Worm (Caenorhabditis elegans): ENCODE results near the gene cln-3.3.

The cln-3.3 gene

DNA sequence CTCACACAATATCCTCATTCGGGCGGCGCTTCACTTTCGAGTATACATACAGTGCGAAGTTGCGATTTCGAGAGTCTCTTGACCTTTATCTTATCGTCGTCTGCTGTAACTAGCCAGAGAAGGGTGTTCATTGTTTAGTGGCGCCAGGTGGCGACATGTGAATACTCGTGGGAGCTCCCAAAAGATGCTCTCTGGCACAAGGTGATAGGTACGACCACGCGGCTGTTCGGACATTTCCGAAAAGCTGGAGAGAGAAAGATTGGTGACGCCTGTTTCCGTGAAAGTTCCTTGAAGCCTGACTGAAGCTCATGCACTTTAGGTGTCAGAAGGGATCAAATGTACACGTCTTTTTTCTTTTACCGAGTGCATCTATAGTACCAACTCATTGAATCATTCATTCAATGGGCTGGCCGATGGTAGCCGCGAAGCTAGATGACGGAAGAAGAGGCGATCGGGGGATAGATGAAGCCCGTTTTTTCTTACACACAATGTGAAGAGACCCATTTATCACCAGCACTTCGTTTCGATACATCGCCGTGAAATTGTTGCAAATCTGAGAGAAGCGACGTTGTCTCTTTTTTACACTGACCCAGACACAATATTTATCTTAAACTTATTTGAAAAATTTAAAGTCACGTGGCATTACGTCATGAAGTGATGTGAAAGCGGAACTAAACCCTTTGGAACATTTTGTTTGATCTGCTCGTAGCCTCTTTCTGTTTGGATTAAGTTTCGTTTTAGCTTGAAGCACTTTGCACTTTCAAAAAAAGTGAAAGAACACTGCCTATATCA, 15.4 kb upstream of the cln-3.3 start:
- no peak for TF ChIP-seq scrt-1 (GFP tag; IDR thresholded peaks at IDR 0.05)
- no peak for TF ChIP-seq hnd-1 (tag; optimal IDR thresholded peaks at IDR 0.05)
- no peak for TF ChIP-seq ceh-13 (GFP tag; optimal IDR thresholded peaks at IDR 0.05)
- TF ChIP-seq ama-1 (optimal IDR thresholded peaks at IDR 0.05): no peak
- TF ChIP-seq pes-1 (GFP tag; IDR thresholded peaks at IDR 0.05): no peak
- no peak for TF ChIP-seq B0310.2 (tag; optimal IDR thresholded peaks at IDR 0.05)
- no peak for TF ChIP-seq tra-4 (tag; optimal IDR thresholded peaks at IDR 0.05)
- no peak for TF ChIP-seq aly-1 (tag; optimal IDR thresholded peaks at IDR 0.05)
- TF ChIP-seq F13C5.2 (tag; optimal IDR thresholded peaks at IDR 0.05): no peak
- no peak for TF ChIP-seq tbx-37 (GFP tag; conservative IDR thresholded peaks at IDR 0.05)
- TF ChIP-seq hmg-4 (GFP tag; optimal IDR thresholded peaks at IDR 0.05): no peak
- TF ChIP-seq ets-7 (tag; optimal IDR thresholded peaks at IDR 0.05): no peak
- TF ChIP-seq tbx-11 (GFP tag; IDR thresholded peaks at IDR 0.05): no peak
- no peak for TF ChIP-seq ceh-36 (tag; optimal IDR thresholded peaks at IDR 0.05)

DNA sequence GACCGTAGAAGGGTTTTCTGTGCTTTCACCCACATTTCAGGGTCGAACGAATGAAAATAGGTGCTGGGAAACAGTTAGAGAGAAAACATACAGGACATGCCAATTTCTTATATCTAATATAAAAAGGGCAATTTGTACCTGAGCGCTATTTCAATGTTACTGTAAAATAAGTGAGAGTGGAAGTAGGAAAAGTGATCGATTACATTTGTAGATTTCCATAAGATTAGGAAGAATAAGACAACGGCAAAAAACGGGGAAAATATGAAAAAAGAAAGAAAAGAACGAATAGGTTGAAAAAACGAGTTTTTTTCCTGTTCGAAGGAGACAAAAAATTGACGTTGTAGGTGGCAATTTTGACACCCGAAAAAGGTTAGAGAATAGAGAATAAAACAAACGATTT, 14.6 kb upstream of the cln-3.3 start:
- TF ChIP-seq F13C5.2 (tag; optimal IDR thresholded peaks at IDR 0.05): no peak
- no peak for TF ChIP-seq tbx-11 (GFP tag; IDR thresholded peaks at IDR 0.05)
- no peak for TF ChIP-seq aly-1 (tag; optimal IDR thresholded peaks at IDR 0.05)
- TF ChIP-seq tra-4 (tag; optimal IDR thresholded peaks at IDR 0.05): no peak

DNA sequence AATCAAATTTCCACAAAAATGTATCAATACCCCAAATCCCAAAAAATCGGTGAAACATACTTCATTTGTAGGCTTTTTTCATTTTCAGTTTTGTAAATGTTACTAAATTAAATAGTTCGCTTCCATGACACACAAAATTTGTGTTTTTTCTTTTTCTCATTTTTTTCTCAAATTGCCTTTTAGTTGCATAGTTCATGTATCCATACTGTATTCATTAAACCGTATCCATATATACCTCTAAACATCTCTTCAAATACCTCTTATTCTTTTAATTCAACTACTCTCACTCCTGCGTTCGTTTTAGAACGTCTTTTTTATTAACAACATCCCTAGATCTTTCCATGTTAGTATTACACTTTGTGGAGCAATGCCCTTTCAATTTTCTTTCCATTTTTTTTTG, 12.1 kb upstream of the cln-3.3 start:
- TF ChIP-seq ceh-13 (GFP tag; optimal IDR thresholded peaks at IDR 0.05) (no peak), B0310.2 (tag; optimal IDR thresholded peaks at IDR 0.05) (no peak), tbx-11 (GFP tag; IDR thresholded peaks at IDR 0.05) (no peak), ets-7 (tag; optimal IDR thresholded peaks at IDR 0.05) (no peak), scrt-1 (GFP tag; IDR thresholded peaks at IDR 0.05) (no peak), hmg-4 (GFP tag; optimal IDR thresholded peaks at IDR 0.05) (no peak), hnd-1 (tag; optimal IDR thresholded peaks at IDR 0.05) (no peak), flt-1 (GFP tag; IDR thresholded peaks at IDR 0.05) (no peak), F13C5.2 (tag; optimal IDR thresholded peaks at IDR 0.05) (no peak), tra-4 (tag; optimal IDR thresholded peaks at IDR 0.05) (no peak), ama-1 (optimal IDR thresholded peaks at IDR 0.05) (no peak), sea-1 (GFP tag; conservative IDR thresholded peaks at IDR 0.05) (no peak), hmbx-1 (tag; optimal IDR thresholded peaks at IDR 0.05) (no peak), aly-1 (tag; optimal IDR thresholded peaks at IDR 0.05) (no peak), ceh-36 (tag; optimal IDR thresholded peaks at IDR 0.05) (no peak), tbx-37 (GFP tag; conservative IDR thresholded peaks at IDR 0.05) (no peak), pes-1 (GFP tag; IDR thresholded peaks at IDR 0.05) (no peak)

- TF ChIP-seq scrt-1 (GFP tag; IDR thresholded peaks at IDR 0.05) (no peak), pes-1 (GFP tag; IDR thresholded peaks at IDR 0.05) (no peak), B0310.2 (tag; optimal IDR thresholded peaks at IDR 0.05) (no peak), sea-1 (GFP tag; conservative IDR thresholded peaks at IDR 0.05) (no peak), tbx-37 (GFP tag; conservative IDR thresholded peaks at IDR 0.05) (no peak), ama-1 (optimal IDR thresholded peaks at IDR 0.05) (no peak), aly-1 (tag; optimal IDR thresholded peaks at IDR 0.05) (no peak), hmbx-1 (tag; optimal IDR thresholded peaks at IDR 0.05) (no peak), ceh-13 (GFP tag; optimal IDR thresholded peaks at IDR 0.05) (no peak), ets-7 (tag; optimal IDR thresholded peaks at IDR 0.05) (no peak), tbx-11 (GFP tag; IDR thresholded peaks at IDR 0.05) (no peak), hnd-1 (tag; optimal IDR thresholded peaks at IDR 0.05) (no peak), F13C5.2 (tag; optimal IDR thresholded peaks at IDR 0.05) (no peak)
Measured at ce11 chrV:8671568-8672123, 11.2 kb upstream of the cln-3.3 start.

ce11 chrV:8673498-8673897, 9.4 kb upstream of the cln-3.3 start, which contains the start of gene ZC190.5:
TSS of gene ZC190.5 (minus strand) at chrV:8673598.
- TF ChIP-seq ets-7 (tag; optimal IDR thresholded peaks at IDR 0.05): no peak
- no peak for TF ChIP-seq tbx-11 (GFP tag; IDR thresholded peaks at IDR 0.05)
- no peak for TF ChIP-seq scrt-1 (GFP tag; IDR thresholded peaks at IDR 0.05)
- no peak for TF ChIP-seq ceh-36 (tag; optimal IDR thresholded peaks at IDR 0.05)
- no peak for TF ChIP-seq ceh-13 (GFP tag; optimal IDR thresholded peaks at IDR 0.05)
- TF ChIP-seq flt-1 (GFP tag; IDR thresholded peaks at IDR 0.05): no peak
- no peak for TF ChIP-seq aly-1 (tag; optimal IDR thresholded peaks at IDR 0.05)
- TF ChIP-seq hnd-1 (tag; optimal IDR thresholded peaks at IDR 0.05): no peak
- no peak for TF ChIP-seq sea-1 (GFP tag; conservative IDR thresholded peaks at IDR 0.05)
- TF ChIP-seq B0310.2 (tag; optimal IDR thresholded peaks at IDR 0.05): no peak
- no peak for TF ChIP-seq pes-1 (GFP tag; IDR thresholded peaks at IDR 0.05)
- no peak for TF ChIP-seq ama-1 (optimal IDR thresholded peaks at IDR 0.05)
- no peak for TF ChIP-seq F13C5.2 (tag; optimal IDR thresholded peaks at IDR 0.05)

- TF ChIP-seq scrt-1 (GFP tag; IDR thresholded peaks at IDR 0.05) (no peak), tbx-11 (GFP tag; IDR thresholded peaks at IDR 0.05) (no peak), hmbx-1 (tag; optimal IDR thresholded peaks at IDR 0.05) (no peak), B0310.2 (tag; optimal IDR thresholded peaks at IDR 0.05) (no peak), sea-1 (GFP tag; conservative IDR thresholded peaks at IDR 0.05) (no peak), hnd-1 (tag; optimal IDR thresholded peaks at IDR 0.05) (no peak), flt-1 (GFP tag; IDR thresholded peaks at IDR 0.05) (no peak), aly-1 (tag; optimal IDR thresholded peaks at IDR 0.05) (no peak), pes-1 (GFP tag; IDR thresholded peaks at IDR 0.05) (no peak), F13C5.2 (tag; optimal IDR thresholded peaks at IDR 0.05) (no peak), hmg-4 (GFP tag; optimal IDR thresholded peaks at IDR 0.05) (no peak), tbx-37 (GFP tag; conservative IDR thresholded peaks at IDR 0.05) (no peak), ets-7 (tag; optimal IDR thresholded peaks at IDR 0.05) (no peak), ama-1 (optimal IDR thresholded peaks at IDR 0.05) (no peak), tra-4 (tag; optimal IDR thresholded peaks at IDR 0.05) (no peak), ceh-36 (tag; optimal IDR thresholded peaks at IDR 0.05) (no peak), ceh-13 (GFP tag; optimal IDR thresholded peaks at IDR 0.05) (no peak)
Measured at ce11 chrV:8677193-8677592, 5.7 kb upstream of the cln-3.3 start, which contains the start of gene ZC190.6. TSS of gene ZC190.6 (minus strand) at chrV:8677293.

DNA sequence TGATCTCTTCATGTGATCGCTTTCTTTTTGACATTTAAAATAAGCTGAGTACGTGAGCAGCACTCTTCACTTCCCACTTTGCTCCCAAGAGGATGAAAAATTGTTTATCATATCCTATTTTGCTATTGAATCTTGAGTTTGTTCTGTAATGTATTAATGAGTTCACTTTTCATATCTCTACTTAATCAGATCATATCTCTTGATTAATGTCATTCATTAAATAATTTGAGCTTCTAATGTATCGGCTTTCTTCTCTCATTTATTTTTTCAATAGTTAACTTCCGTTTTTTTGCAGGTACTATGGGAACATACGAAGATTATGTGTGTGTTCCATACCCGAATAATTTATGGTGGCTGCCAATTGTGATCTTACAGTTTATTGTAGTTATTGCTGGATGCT, 1.8 kb upstream of the cln-3.3 start, which contains the start of gene ZC190.2:
ZC190.2 (plus strand) TSS at position 301 of the 400 bp plus-strand sequence.
- no peak for TF ChIP-seq aly-1 (tag; optimal IDR thresholded peaks at IDR 0.05)
- TF ChIP-seq B0310.2 (tag; optimal IDR thresholded peaks at IDR 0.05): no peak
- TF ChIP-seq ceh-36 (tag; optimal IDR thresholded peaks at IDR 0.05): no peak
- TF ChIP-seq hmg-4 (GFP tag; optimal IDR thresholded peaks at IDR 0.05): no peak
